Fruit fly (Drosophila melanogaster) whole organism, embryonic: Measurements from ENCODE around the gene Bet5.

Source experiments
- Bdp1 ChIP-seq: fragments of 200-800 bp; sonication (Bioruptor generic); optimal IDR thresholded peaks from 3 replicates; lab custom pipeline; 2016; ENCODE audit warnings: missing biosample characterization, missing genetic modification characterization
- CG10366 ChIP-seq: fragments of 200-800 bp; sonication (Bioruptor generic); IDR thresholded peaks from 2 replicates; pipeline ENCODE4 v1.3.6; 2022; ENCODE audit warnings: missing biosample characterization, missing genetic modification characterization
- CG10654 ChIP-seq: fragments of 200-800 bp; sonication (Bioruptor generic); optimal IDR thresholded peaks from 2 replicates; lab custom pipeline; 2016; ENCODE audit warnings: missing biosample characterization, missing genetic modification characterization
- CG11695 ChIP-seq: fragments of 200-800 bp; sonication (Bioruptor generic); IDR thresholded peaks from 3 replicates; pipeline ENCODE4 v1.3.6; 2022; ENCODE audit warnings: missing biosample characterization, missing genetic modification characterization
- CG12299 ChIP-seq: fragments of 200-800 bp; sonication (Bioruptor generic); optimal IDR thresholded peaks from 2 replicates; lab custom pipeline; 2018; ENCODE audit warnings: missing biosample characterization, mild to moderate bottlenecking, missing genetic modification characterization
- CG12769 ChIP-seq: fragments of 200-800 bp; sonication (Bioruptor generic); optimal IDR thresholded peaks from 2 replicates; lab custom pipeline; 2019; ENCODE audit warnings: missing biosample characterization, mild to moderate bottlenecking, missing genetic modification characterization, moderate library complexity
- CG13296 ChIP-seq: fragments of 200-800 bp; sonication (Bioruptor generic); optimal IDR thresholded peaks from 3 replicates; lab custom pipeline; 2018; ENCODE audit warnings: missing biosample characterization, mild to moderate bottlenecking, missing genetic modification characterization
- CG18262 ChIP-seq: fragments of 200-800 bp; optimal IDR thresholded peaks from 3 replicates; lab custom pipeline; 2019; ENCODE audit warnings: missing biosample characterization, mild to moderate bottlenecking, missing genetic modification characterization, moderate library complexity
- CG1832 ChIP-seq: fragments of 200-800 bp; sonication (Bioruptor generic); optimal IDR thresholded peaks from 2 replicates; lab custom pipeline; 2017; ENCODE audit warnings: missing biosample characterization, mild to moderate bottlenecking, missing genetic modification characterization, inconsistent platforms
- CG30431 ChIP-seq: fragments of 200-800 bp; sonication (Bioruptor generic); optimal IDR thresholded peaks from 2 replicates; lab custom pipeline; 2017; ENCODE audit warnings: missing biosample characterization, missing genetic modification characterization
- CG32767 ChIP-seq: fragments of 200-800 bp; sonication (Bioruptor generic); IDR thresholded peaks from 2 replicates; pipeline ENCODE4 v1.3.6; 2022; ENCODE audit warnings: missing biosample characterization, missing genetic modification characterization
- CG3407 ChIP-seq: fragments of 200-800 bp; sonication (Bioruptor generic); optimal IDR thresholded peaks from 2 replicates; lab custom pipeline; 2018; ENCODE audit warnings: missing biosample characterization, mild to moderate bottlenecking, missing genetic modification characterization
- CG3838 ChIP-seq: fragments of 200-800 bp; sonication (Bioruptor generic); optimal IDR thresholded peaks from 3 replicates; lab custom pipeline; 2016; ENCODE audit warnings: missing biosample characterization, missing genetic modification characterization
- CG4328 ChIP-seq: fragments of 200-800 bp; sonication (Bioruptor generic); optimal IDR thresholded peaks from 3 replicates; lab custom pipeline; 2017; ENCODE audit warnings: missing biosample characterization, missing genetic modification reagents, missing genetic modification characterization
- CG4360 ChIP-seq: fragments of 200-800 bp; sonication (Bioruptor generic); IDR thresholded peaks from 2 replicates; pipeline ENCODE4 v1.3.6; 2022; ENCODE audit warnings: missing biosample characterization, missing genetic modification characterization
- CG9932 ChIP-seq: fragments of 200-800 bp; sonication (Bioruptor generic); IDR thresholded peaks from 2 replicates; pipeline ENCODE4 v1.3.6; 2022; ENCODE audit warnings: missing biosample characterization, missing genetic modification characterization
- CrebB ChIP-seq: fragments of 200-800 bp; sonication (Bioruptor generic); optimal IDR thresholded peaks from 3 replicates; lab custom pipeline; 2018; ENCODE audit warnings: missing biosample characterization, mild to moderate bottlenecking, missing genetic modification characterization
- Hmx ChIP-seq: fragments of 200-800 bp; sonication (Bioruptor generic); optimal IDR thresholded peaks from 2 replicates; lab custom pipeline; 2016; ENCODE audit warnings: missing biosample characterization, missing genetic modification characterization
- Hr51 ChIP-seq, 2 experiments: fragments of 200-800 bp; sonication (Bioruptor generic); optimal IDR thresholded peaks; 2 replicates in 1 of 2; 3 replicates in 1 of 2; lab custom pipeline; 2016 to 2018; ENCODE audit warnings: missing biosample characterization in 2 of 2, missing genetic modification characterization in 2 of 2, mild to moderate bottlenecking in 1 of 2, moderate library complexity in 1 of 2
- Hsf ChIP-seq: fragments of 200-800 bp; sonication (Bioruptor generic); optimal IDR thresholded peaks from 3 replicates; lab custom pipeline; 2016; ENCODE audit warnings: missing biosample characterization, missing genetic modification characterization
- Max ChIP-seq: fragments of 200-800 bp; sonication (Bioruptor generic); optimal IDR thresholded peaks from 2 replicates; lab custom pipeline; 2016; ENCODE audit warnings: missing biosample characterization, mild to moderate bottlenecking, missing genetic modification characterization
- Mes4 ChIP-seq: fragments of 200-800 bp; sonication (Bioruptor generic); optimal IDR thresholded peaks from 2 replicates; lab custom pipeline; 2016; ENCODE audit warnings: missing biosample characterization, missing genetic modification characterization
- Mrtf ChIP-seq: fragments of 200-800 bp; sonication (Bioruptor generic); IDR thresholded peaks from 3 replicates; pipeline ENCODE4 v1.3.6; 2022; ENCODE audit warnings: missing biosample characterization, missing genetic modification characterization
- NfI ChIP-seq: fragments of 200-800 bp; sonication (Bioruptor generic); optimal IDR thresholded peaks from 3 replicates; lab custom pipeline; 2018; ENCODE audit warnings: missing biosample characterization, mild to moderate bottlenecking, missing genetic modification characterization, moderate library complexity
- Ptx1 ChIP-seq: fragments of 200-800 bp; sonication (Bioruptor generic); IDR thresholded peaks from 2 replicates; pipeline ENCODE4 v1.3.6; 2022; ENCODE audit warnings: missing biosample characterization, missing genetic modification characterization
- Sox102F ChIP-seq: fragments of 200-800 bp; sonication (Bioruptor generic); optimal IDR thresholded peaks from 2 replicates; lab custom pipeline; 2018; ENCODE audit warnings: missing biosample characterization, mild to moderate bottlenecking, missing genetic modification characterization, moderate library complexity
- aop ChIP-seq: fragments of 200-800 bp; sonication (Bioruptor generic); IDR thresholded peaks from 2 replicates; pipeline ENCODE4 v1.3.6; 2022; ENCODE audit warnings: missing biosample characterization, missing genetic modification characterization
- bowl ChIP-seq: fragments of 200-800 bp; sonication (Bioruptor generic); IDR thresholded peaks from 2 replicates; pipeline ENCODE4 v1.3.6; 2022; ENCODE audit warnings: missing biosample characterization, missing genetic modification characterization
- crc ChIP-seq: fragments of 200-800 bp; sonication (Bioruptor generic); optimal IDR thresholded peaks from 2 replicates; lab custom pipeline; 2016; ENCODE audit warnings: missing biosample characterization, missing genetic modification characterization
- dm ChIP-seq: fragments of 200-800 bp; sonication (Bioruptor generic); optimal IDR thresholded peaks from 3 replicates; lab custom pipeline; 2016; ENCODE audit warnings: missing biosample characterization, missing genetic modification characterization
- dmrt99B ChIP-seq: fragments of 200-800 bp; sonication (Bioruptor generic); optimal IDR thresholded peaks from 2 replicates; lab custom pipeline; 2018; ENCODE audit warnings: missing biosample characterization, mild to moderate bottlenecking, missing genetic modification characterization, moderate library complexity
- dysf ChIP-seq: fragments of 200-800 bp; sonication (Bioruptor generic); IDR thresholded peaks from 3 replicates; pipeline ENCODE4 v1.3.6; 2022; ENCODE audit warnings: missing biosample characterization, missing genetic modification characterization
- grau ChIP-seq: fragments of 200-800 bp; optimal IDR thresholded peaks from 3 replicates; lab custom pipeline; 2019; ENCODE audit warnings: missing biosample characterization, mild to moderate bottlenecking, missing genetic modification characterization, moderate library complexity
- gsb-n ChIP-seq: fragments of 200-800 bp; sonication (Bioruptor generic); optimal IDR thresholded peaks from 3 replicates; lab custom pipeline; 2018; ENCODE audit warnings: missing biosample characterization, mild to moderate bottlenecking, missing genetic modification characterization
- insv ChIP-seq, 2 experiments: fragments of 200-800 bp; sonication (Bioruptor generic); optimal IDR thresholded peaks; 3 replicates each; lab custom pipeline; 2016 to 2018; ENCODE audit warnings: missing biosample characterization in 2 of 2, missing genetic modification characterization in 2 of 2
- ken ChIP-seq: fragments of 200-800 bp; sonication (Bioruptor generic); IDR thresholded peaks from 3 replicates; pipeline ENCODE4 v1.3.6; 2022; ENCODE audit warnings: missing biosample characterization, missing genetic modification characterization
- lab ChIP-seq: fragments of 200-800 bp; sonication (Bioruptor generic); optimal IDR thresholded peaks from 3 replicates; lab custom pipeline; 2017; ENCODE audit warnings: missing biosample characterization, missing genetic modification characterization, mild to moderate bottlenecking, moderate library complexity, missing genetic modification reagents
- lilli ChIP-seq: fragments of 200-800 bp; sonication (Bioruptor generic); optimal IDR thresholded peaks from 3 replicates; lab custom pipeline; 2016; ENCODE audit warnings: missing biosample characterization, missing genetic modification characterization
- lmd ChIP-seq: fragments of 200-800 bp; sonication (Bioruptor generic); IDR thresholded peaks from 2 replicates; pipeline ENCODE4 v1.3.6; 2022; ENCODE audit warnings: missing biosample characterization, missing genetic modification characterization
- nmo ChIP-seq: fragments of 200-800 bp; sonication (Bioruptor generic); optimal IDR thresholded peaks from 2 replicates; lab custom pipeline; 2018; ENCODE audit warnings: missing biosample characterization, mild to moderate bottlenecking, missing genetic modification characterization, moderate library complexity
- peb ChIP-seq: fragments of 200-800 bp; sonication (Bioruptor generic); IDR thresholded peaks from 2 replicates; pipeline ENCODE4 v1.3.6; 2022; ENCODE audit warnings: missing biosample characterization, missing genetic modification characterization
- pita ChIP-seq: fragments of 200-800 bp; sonication (Bioruptor generic); optimal IDR thresholded peaks from 2 replicates; lab custom pipeline; 2017; ENCODE audit warnings: missing biosample characterization, mild to moderate bottlenecking, missing genetic modification characterization
- repo ChIP-seq: fragments of 200-800 bp; sonication (Bioruptor generic); optimal IDR thresholded peaks from 2 replicates; lab custom pipeline; 2016; ENCODE audit warnings: missing biosample characterization, missing genetic modification characterization
- scrt ChIP-seq: fragments of 200-800 bp; sonication (Bioruptor generic); optimal IDR thresholded peaks from 2 replicates; lab custom pipeline; 2018; ENCODE audit warnings: missing biosample characterization, mild to moderate bottlenecking, missing genetic modification characterization, moderate library complexity
- sens ChIP-seq: fragments of 200-800 bp; sonication (Bioruptor generic); peaks from one replicate; lab custom pipeline; 2016; ENCODE audit warnings: missing biosample characterization, missing genetic modification characterization
- shn ChIP-seq: fragments of 200-800 bp; sonication (Bioruptor generic); optimal IDR thresholded peaks from 3 replicates; lab custom pipeline; 2016; ENCODE audit warnings: missing biosample characterization, missing genetic modification characterization
- sisA ChIP-seq: fragments of 200-800 bp; sonication (Bioruptor generic); IDR thresholded peaks from 2 replicates; pipeline ENCODE4 v1.3.6; 2022; ENCODE audit warnings: missing biosample characterization, missing genetic modification characterization
- tin ChIP-seq: fragments of 200-800 bp; sonication (Bioruptor generic); optimal IDR thresholded peaks from 3 replicates; lab custom pipeline; 2016; ENCODE audit warnings: missing biosample characterization, missing genetic modification characterization
- wor ChIP-seq: fragments of 200-800 bp; sonication (Bioruptor generic); IDR thresholded peaks from 2 replicates; pipeline ENCODE4 v1.3.6; 2022; ENCODE audit warnings: missing biosample characterization, missing genetic modification characterization

Bet5 gene

dm6 chr3R:30160312-30160942 lies 19.6 kb upstream of the Bet5 start, which contains the start of gene CG11498 (continued):
- TF ChIP-seq CG3838 (GFP tag; lab: Kevin White, UChicago) (no peak), CG3407 (GFP tag; lab: Kevin White, UChicago) (no peak), CG12769 (tag; lab: Kevin White, UChicago) (peak; percentile 36)

DNA sequence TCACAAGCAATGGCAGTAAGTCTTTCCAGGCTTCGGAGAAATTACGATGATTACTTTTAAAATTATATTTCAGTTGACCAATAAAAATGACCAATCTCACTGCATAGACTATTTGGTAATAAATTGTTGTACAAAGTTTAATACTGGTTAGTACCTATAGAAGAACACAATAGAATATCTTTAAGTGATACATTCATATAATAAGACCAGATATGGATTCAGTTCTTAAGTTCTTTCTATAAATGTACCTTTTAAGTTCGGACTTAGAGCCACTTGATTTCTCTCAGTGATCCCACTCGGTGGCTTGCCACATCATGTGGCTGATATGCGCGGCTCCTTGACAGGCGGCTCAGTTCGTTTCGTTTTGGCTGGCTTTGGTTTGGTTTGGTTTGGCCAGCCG lies 16.8 kb upstream of the Bet5 start:
- TF ChIP-seq NfI (no peak), scrt (no peak), dm (GFP tag; lab: Kevin White, UChicago) (no peak), insv (GFP tag; optimal IDR thresholded peaks at IDR 0.05; lab: Kevin White, UChicago) (no peak), repo (GFP tag; lab: Kevin White, UChicago) (no peak), CG10366 (no peak), grau (no peak), Mrtf (GFP tag; lab: Robert Waterston, UW) (no peak), tin (GFP tag; lab: Kevin White, UChicago) (no peak), CG9932 (GFP tag; lab: Robert Waterston, UW) (no peak), CG32767 (no peak), CG1832 (GFP tag; lab: Kevin White, UChicago) (no peak), crc (GFP tag; lab: Kevin White, UChicago) (no peak), lab (GFP tag; lab: Kevin White, UChicago) (no peak), Hsf (GFP tag; lab: Kevin White, UChicago) (no peak), Hmx (GFP tag; lab: Kevin White, UChicago) (no peak)

DNA sequence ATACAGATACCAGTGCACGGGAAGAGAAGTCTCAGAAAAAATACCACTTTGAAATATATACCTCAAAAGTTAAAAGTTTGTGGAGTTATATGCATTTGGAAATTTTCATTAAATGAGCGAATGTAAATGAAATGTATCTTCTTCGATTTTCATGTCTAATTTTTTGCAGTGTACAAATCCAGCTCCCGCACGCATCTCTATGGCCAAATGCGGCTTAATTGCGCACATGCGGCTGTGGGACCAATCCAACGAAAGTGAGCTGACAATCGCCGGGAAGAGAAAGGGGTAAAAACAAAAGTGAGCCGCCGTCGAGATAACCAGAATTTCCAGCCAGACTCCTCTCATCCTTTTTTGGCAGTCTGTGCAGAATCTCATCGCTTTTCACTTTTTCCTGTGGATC lies 15.9 kb upstream of the Bet5 start:
- TF ChIP-seq CG4360 (GFP tag; lab: Robert Waterston, UW) (no peak), sisA (peak; percentile 55; the same call in 1 of the 2 replicates), CG18262 (tag; lab: Kevin White, UChicago) (peak; percentile 40), dysf (GFP tag; lab: Robert Waterston, UW) (peak; percentile 61; the same call in 2 of the 3 replicates), dmrt99B (tag; lab: Kevin White, UChicago) (peak; percentile 64), aop (GFP tag; lab: Robert Waterston, UW) (no peak), nmo (GFP tag; lab: Kevin White, UChicago) (peak; percentile 24), gsb-n (tag; lab: Kevin White, UChicago) (peak; percentile 3), Max (GFP tag; lab: Kevin White, UChicago) (no peak), shn (peak; percentile 6), sens (GFP tag; lab: Kevin White, UChicago) (peak; percentile 81), Hr51 (GFP tag; optimal IDR thresholded peaks at IDR 0.05; lab: Kevin White, UChicago) (peak in 1 of 2 experiments; percentile 49), wor (peak; percentile 50), ken (GFP tag; lab: Robert Waterston, UW) (0 out of 3 replicates have a peak, but pooled peaks have one; percentile 56), CrebB (no peak), Mes4 (GFP tag; lab: Kevin White, UChicago) (no peak), CG4328 (GFP tag; lab: Kevin White, UChicago) (no peak), CG12299 (tag; lab: Kevin White, UChicago) (no peak), CG11695 (GFP tag; lab: Robert Waterston, UW) (0 out of 3 replicates have a peak, but pooled peaks have one; percentile 12), CG10654 (GFP tag; lab: Kevin White, UChicago) (peak; percentile 4), CG13296 (GFP tag; lab: Kevin White, UChicago) (no peak), bowl (0 out of 2 replicates have a peak, but pooled peaks have one; percentile 11), Ptx1 (peak; percentile 63), Sox102F (peak; percentile 64), Bdp1 (no peak), lmd (GFP tag; lab: Robert Waterston, UW) (peak; percentile 41; the same call in 1 of the 2 replicates), lilli (GFP tag; lab: Kevin White, UChicago) (peak; percentile 6), peb (GFP tag; lab: Robert Waterston, UW) (no peak), CG30431 (GFP tag; lab: Kevin White, UChicago) (peak; percentile 17), pita (no peak)
